Fruit fly (Drosophila melanogaster) whole organism, embryonic: Measurements from ENCODE around the gene MEP-1.

Experiments
- Antp ChIP-seq: fragments of 200-800 bp; sonication (Bioruptor generic); optimal IDR thresholded peaks from 3 replicates; lab custom pipeline; 2016; ENCODE audit warnings: missing biosample characterization, missing genetic modification characterization
- CG11085 ChIP-seq: fragments of 200-800 bp; sonication (Bioruptor generic); IDR thresholded peaks from 2 replicates; pipeline ENCODE4 v1.3.6; 2022; ENCODE audit warnings: missing biosample characterization, missing genetic modification characterization
- CG12391 ChIP-seq: fragments of 200-800 bp; sonication (Bioruptor generic); optimal IDR thresholded peaks from 3 replicates; lab custom pipeline; 2018; ENCODE audit warnings: missing biosample characterization, mild to moderate bottlenecking, missing genetic modification characterization, moderate library complexity
- CG15073 ChIP-seq: fragments of 200-800 bp; sonication (Bioruptor generic); optimal IDR thresholded peaks from 2 replicates; lab custom pipeline; 2016; ENCODE audit warnings: missing biosample characterization, missing genetic modification characterization
- CG17912 ChIP-seq: fragments of 200-800 bp; sonication (Bioruptor generic); optimal IDR thresholded peaks from 2 replicates; lab custom pipeline; 2018; ENCODE audit warnings: missing biosample characterization, mild to moderate bottlenecking, missing genetic modification characterization
- CG18262 ChIP-seq: fragments of 200-800 bp; optimal IDR thresholded peaks from 3 replicates; lab custom pipeline; 2019; ENCODE audit warnings: missing biosample characterization, mild to moderate bottlenecking, missing genetic modification characterization, moderate library complexity
- CG33557 ChIP-seq: fragments of 200-800 bp; sonication (Bioruptor generic); optimal IDR thresholded peaks from 2 replicates; lab custom pipeline; 2019; ENCODE audit warnings: missing biosample characterization, mild to moderate bottlenecking, missing genetic modification characterization, moderate library complexity
- CG34224 ChIP-seq: fragments of 200-800 bp; sonication (Bioruptor generic); IDR thresholded peaks from 3 replicates; pipeline ENCODE4 v1.3.6; 2022; ENCODE audit warnings: missing biosample characterization, missing genetic modification characterization; ENCODE audit not compliant: partially characterized antibody
- CG4424 ChIP-seq: fragments of 200-800 bp; sonication (Bioruptor generic); optimal IDR thresholded peaks from 3 replicates; lab custom pipeline; 2016; ENCODE audit warnings: missing biosample characterization, missing genetic modification characterization
- CG4707 ChIP-seq: fragments of 200-800 bp; sonication (Bioruptor generic); optimal IDR thresholded peaks from 2 replicates; lab custom pipeline; 2018; ENCODE audit warnings: missing biosample characterization, mild to moderate bottlenecking, missing genetic modification characterization, moderate library complexity
- CG5180 ChIP-seq: fragments of 200-800 bp; sonication (Bioruptor generic); optimal IDR thresholded peaks from 3 replicates; lab custom pipeline; 2017; ENCODE audit warnings: missing biosample characterization, missing genetic modification characterization, mild to moderate bottlenecking, moderate library complexity, missing genetic modification reagents
- CG5245 ChIP-seq: fragments of 200-800 bp; sonication (Bioruptor generic); optimal IDR thresholded peaks from 3 replicates; lab custom pipeline; 2016; ENCODE audit warnings: missing biosample characterization, missing genetic modification characterization
- CG6791 ChIP-seq: fragments of 200-800 bp; sonication (Bioruptor generic); IDR thresholded peaks from 3 replicates; pipeline ENCODE4 v1.3.6; 2022; ENCODE audit warnings: missing biosample characterization, missing genetic modification characterization; ENCODE audit not compliant: partially characterized antibody
- CG7928 ChIP-seq: fragments of 200-800 bp; sonication (Bioruptor generic); optimal IDR thresholded peaks from 2 replicates; lab custom pipeline; 2017; ENCODE audit warnings: missing biosample characterization, mild to moderate bottlenecking, missing genetic modification characterization
- CG8089 ChIP-seq: fragments of 200-800 bp; sonication (Bioruptor generic); optimal IDR thresholded peaks from 3 replicates; lab custom pipeline; 2016; ENCODE audit warnings: missing biosample characterization, missing genetic modification characterization
- CG8924 ChIP-seq: fragments of 200-800 bp; optimal IDR thresholded peaks from 3 replicates; lab custom pipeline; 2019; ENCODE audit warnings: missing biosample characterization, mild to moderate bottlenecking, missing genetic modification characterization, moderate library complexity
- CG8944 ChIP-seq: fragments of 200-800 bp; sonication (Bioruptor generic); optimal IDR thresholded peaks from 3 replicates; lab custom pipeline; 2016; ENCODE audit warnings: missing biosample characterization, missing genetic modification characterization
- Dek ChIP-seq: fragments of 200-800 bp; sonication (Bioruptor generic); optimal IDR thresholded peaks from 3 replicates; lab custom pipeline; 2019; ENCODE audit warnings: missing biosample characterization, mild to moderate bottlenecking, missing genetic modification characterization, moderate library complexity
- Dref ChIP-seq: fragments of 200-800 bp; sonication (Bioruptor generic); IDR thresholded peaks from 2 replicates; pipeline ENCODE4 v1.3.6; 2022; ENCODE audit warnings: missing biosample characterization, missing genetic modification characterization
- Hand ChIP-seq: fragments of 200-800 bp; sonication (Bioruptor generic); optimal IDR thresholded peaks from 2 replicates; lab custom pipeline; 2017; ENCODE audit warnings: mild to moderate bottlenecking, missing biosample characterization, missing genetic modification reagents, missing genetic modification characterization
- Lhr ChIP-seq: fragments of 200-800 bp; sonication (Bioruptor generic); optimal IDR thresholded peaks from 3 replicates; lab custom pipeline; 2017; ENCODE audit warnings: mild to moderate bottlenecking, missing biosample characterization, missing genetic modification reagents, missing genetic modification characterization
- MTF-1 ChIP-seq: fragments of 200-800 bp; sonication (Bioruptor generic); optimal IDR thresholded peaks from 2 replicates; lab custom pipeline; 2018; ENCODE audit warnings: missing biosample characterization, mild to moderate bottlenecking, missing genetic modification characterization, borderline replicate concordance
- Myb ChIP-seq: fragments of 200-800 bp; sonication (Bioruptor generic); optimal IDR thresholded peaks from 2 replicates; lab custom pipeline; 2016; ENCODE audit warnings: missing biosample characterization, missing genetic modification characterization
- Pdp1 ChIP-seq, 2 experiments: fragments of 200-800 bp; sonication (Bioruptor generic); optimal IDR thresholded peaks; 3 replicates each; lab custom pipeline; 2016; ENCODE audit warnings: missing biosample characterization in 2 of 2, missing genetic modification characterization in 2 of 2, mild to moderate bottlenecking in 1 of 2, moderate library complexity in 1 of 2
- Sin3A ChIP-seq: fragments of >200 bp; optimal IDR thresholded peaks from 2 replicates; lab custom pipeline; 2018
- Sry-δ ChIP-seq: fragments of 200-800 bp; sonication (Bioruptor generic); optimal IDR thresholded peaks from 2 replicates; lab custom pipeline; 2016; ENCODE audit warnings: missing biosample characterization, missing genetic modification characterization
- Xbp1 ChIP-seq: fragments of 200-800 bp; sonication (Bioruptor generic); optimal IDR thresholded peaks from 3 replicates; lab custom pipeline; 2016; ENCODE audit warnings: missing biosample characterization, mild to moderate bottlenecking, missing genetic modification characterization
- YL-1 ChIP-seq: fragments of 200-800 bp; sonication (Bioruptor generic); optimal IDR thresholded peaks from 3 replicates; lab custom pipeline; 2017; ENCODE audit warnings: missing biosample characterization, mild to moderate bottlenecking, missing genetic modification characterization
- ab ChIP-seq: fragments of 200-800 bp; sonication (Bioruptor generic); optimal IDR thresholded peaks from 2 replicates; lab custom pipeline; 2016; ENCODE audit warnings: missing biosample characterization, missing genetic modification characterization
- al ChIP-seq: fragments of 200-800 bp; sonication (Bioruptor generic); IDR thresholded peaks from 2 replicates; pipeline ENCODE4 v1.3.6; 2022; ENCODE audit warnings: missing biosample characterization, missing genetic modification characterization
- bbx ChIP-seq: fragments of 200-800 bp; sonication (Bioruptor generic); IDR thresholded peaks from 2 replicates; pipeline ENCODE4 v1.3.6; 2022; ENCODE audit warnings: missing biosample characterization, missing genetic modification characterization; ENCODE audit not compliant: partially characterized antibody
- chm ChIP-seq: fragments of 200-800 bp; sonication (Bioruptor generic); IDR thresholded peaks from 2 replicates; pipeline ENCODE4 v1.3.6; 2022; ENCODE audit warnings: missing biosample characterization, missing genetic modification characterization
- crp ChIP-seq, 2 experiments: fragments of 200-800 bp; sonication (Bioruptor generic); optimal IDR thresholded peaks; 2 replicates in 1 of 2; 3 replicates in 1 of 2; lab custom pipeline; 2017; ENCODE audit warnings: missing biosample characterization in 2 of 2, missing genetic modification characterization in 2 of 2, mild to moderate bottlenecking in 1 of 2, moderate library complexity in 1 of 2
- da ChIP-seq: fragments of 200-800 bp; sonication (Bioruptor generic); optimal IDR thresholded peaks from 2 replicates; lab custom pipeline; 2016; ENCODE audit warnings: missing biosample characterization, missing genetic modification characterization
- dan ChIP-seq: fragments of 200-800 bp; sonication (Bioruptor generic); IDR thresholded peaks from 2 replicates; pipeline ENCODE4 v1.3.6; 2022; ENCODE audit warnings: missing biosample characterization, missing genetic modification characterization
- fd102C ChIP-seq: fragments of 200-800 bp; sonication (Bioruptor generic); optimal IDR thresholded peaks from 2 replicates; lab custom pipeline; 2018; ENCODE audit warnings: missing biosample characterization, mild to moderate bottlenecking, missing genetic modification characterization, moderate library complexity
- gcm ChIP-seq: fragments of 200-800 bp; sonication (Bioruptor generic); optimal IDR thresholded peaks from 2 replicates; lab custom pipeline; 2019; ENCODE audit warnings: missing biosample characterization, mild to moderate bottlenecking, missing genetic modification characterization, moderate library complexity
- grn ChIP-seq: fragments of 200-800 bp; sonication (Bioruptor generic); optimal IDR thresholded peaks from 3 replicates; lab custom pipeline; 2017; ENCODE audit warnings: missing biosample characterization, missing genetic modification characterization
- h ChIP-seq: fragments of >200 bp; optimal IDR thresholded peaks from 2 replicates; lab custom pipeline; 2017
- inv ChIP-seq: fragments of 200-800 bp; sonication (Bioruptor generic); IDR thresholded peaks from 2 replicates; pipeline ENCODE4 v1.3.6; 2022; ENCODE audit warnings: missing biosample characterization, missing genetic modification characterization; ENCODE audit not compliant: partially characterized antibody
- lbe ChIP-seq: fragments of 200-800 bp; sonication (Bioruptor generic); optimal IDR thresholded peaks from 2 replicates; lab custom pipeline; 2016; ENCODE audit warnings: missing biosample characterization, mild to moderate bottlenecking, missing genetic modification characterization
- nerfin-2 ChIP-seq: fragments of 200-800 bp; sonication (Bioruptor generic); IDR thresholded peaks from 2 replicates; pipeline ENCODE4 v1.3.6; 2022; ENCODE audit warnings: missing biosample characterization, missing genetic modification characterization; ENCODE audit not compliant: partially characterized antibody
- pan ChIP-seq, 4 experiments: fragments of >200 bp in 3 of 4; fragments of 200-800 bp in 1 of 4; sonication (Bioruptor generic) in 1 of 4; optimal IDR thresholded peaks in 3 of 4; IDR thresholded peaks in 1 of 4; 2 replicates each; pipeline versions ENCODE4 v1.3.6 to Lab custom; 2017 to 2022; ENCODE audit warnings: missing biosample characterization in 2 of 4, missing genetic modification characterization in 2 of 4, mixed read lengths in 1 of 4
- pzg ChIP-seq: fragments of 200-800 bp; sonication (Bioruptor generic); optimal IDR thresholded peaks from 3 replicates; lab custom pipeline; 2018; ENCODE audit warnings: missing biosample characterization, mild to moderate bottlenecking, missing genetic modification characterization, moderate library complexity
- row ChIP-seq: fragments of 200-800 bp; sonication (Bioruptor generic); IDR thresholded peaks from 3 replicates; pipeline ENCODE4 v1.3.6; 2022; ENCODE audit warnings: missing biosample characterization, missing genetic modification characterization
- sens ChIP-seq: fragments of 200-800 bp; sonication (Bioruptor generic); peaks from one replicate; lab custom pipeline; 2016; ENCODE audit warnings: missing biosample characterization, missing genetic modification characterization
- slbo ChIP-seq: fragments of 200-800 bp; sonication (Bioruptor generic); IDR thresholded peaks from 2 replicates; pipeline ENCODE4 v1.3.6; 2022; ENCODE audit warnings: missing biosample characterization, missing genetic modification characterization
- stwl ChIP-seq: fragments of 200-800 bp; sonication (Bioruptor generic); optimal IDR thresholded peaks from 3 replicates; lab custom pipeline; 2018; ENCODE audit warnings: missing biosample characterization, mild to moderate bottlenecking, missing genetic modification characterization, moderate library complexity
- trh ChIP-seq: fragments of 200-800 bp; sonication (Bioruptor generic); optimal IDR thresholded peaks from 2 replicates; lab custom pipeline; 2016; ENCODE audit warnings: missing biosample characterization, missing genetic modification characterization
- vnd ChIP-seq: fragments of 200-800 bp; sonication (Bioruptor generic); IDR thresholded peaks from 3 replicates; pipeline ENCODE4 v1.3.6; 2022; ENCODE audit warnings: missing biosample characterization, missing genetic modification characterization; ENCODE audit not compliant: partially characterized antibody

MEP-1 gene

DNA sequence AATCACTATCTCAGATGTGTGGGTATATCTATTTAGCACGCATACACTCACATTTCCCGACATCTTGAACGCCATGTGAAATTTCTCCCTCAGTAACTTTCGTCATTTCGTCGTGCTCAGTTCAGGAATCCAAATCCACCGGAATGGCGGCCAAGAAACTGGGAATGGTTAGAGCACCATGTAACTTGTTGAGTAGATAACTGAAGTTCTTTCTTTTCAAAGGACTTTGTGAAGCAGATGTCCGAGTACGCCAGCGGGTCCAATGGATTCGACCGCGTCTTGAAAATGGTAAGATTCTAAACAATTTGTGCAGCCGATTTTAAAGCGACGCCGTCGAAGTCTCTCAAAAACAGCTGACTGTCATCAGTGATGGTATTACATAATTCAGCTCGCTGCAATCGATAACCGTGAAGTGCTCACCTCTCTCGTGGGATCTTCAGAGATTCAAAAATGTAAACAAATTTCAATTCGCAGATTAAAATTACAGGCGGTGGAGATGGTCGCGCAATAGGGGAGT is 32.2 kb upstream of the MEP-1 start, which contains the start of the genes CG16985 and CG12182 (continued):
- no peak for TF ChIP-seq Hand (GFP tag; lab: Kevin White, UChicago)
- TF ChIP-seq CG4424 (GFP tag; lab: Kevin White, UChicago): no peak
- TF ChIP-seq gcm (GFP tag; lab: Kevin White, UChicago): no peak
- no peak for TF ChIP-seq Lhr (GFP tag; lab: Kevin White, UChicago)
- TF ChIP-seq Xbp1 (GFP tag; lab: Kevin White, UChicago): no peak
- no peak for TF ChIP-seq ab (GFP tag; lab: Kevin White, UChicago)
- no peak for TF ChIP-seq CG8944 (GFP tag; lab: Kevin White, UChicago)
- no peak for TF ChIP-seq da (GFP tag; lab: Kevin White, UChicago)
- no peak for TF ChIP-seq CG33557 (GFP tag; lab: Kevin White, UChicago)
- no peak for TF ChIP-seq chm (GFP tag; lab: Robert Waterston, UW)
- peak in 1 of 2 experiments; percentile 99 for TF ChIP-seq Pdp1 (GFP tag; optimal IDR thresholded peaks at IDR 0.05; lab: Kevin White, UChicago)
- TF ChIP-seq YL-1: peak; percentile 10
- TF ChIP-seq CG8089: no peak
- peak; percentile 33; the same call in 1 of the 3 replicates for TF ChIP-seq CG6791 (GFP tag; lab: Robert Waterston, UW)
- no peak for TF ChIP-seq fd102C
- no peak for TF ChIP-seq h (lab: Kevin White, UChicago)
- TF ChIP-seq Myb (GFP tag; lab: Kevin White, UChicago): peak; percentile 78
- TF ChIP-seq Sin3A (lab: Kevin White, UChicago): peak; percentile 21
- peak; percentile 47; the same call in 2 of the 3 replicates for TF ChIP-seq row
- TF ChIP-seq grn: no peak
- TF ChIP-seq inv: no peak
- TF ChIP-seq CG34224 (GFP tag; lab: Robert Waterston, UW): peak; percentile 29; the same call in 2 of the 3 replicates
- 0 out of 2 replicates have a peak, but pooled peaks have one; percentile 31 for TF ChIP-seq slbo (GFP tag; lab: Robert Waterston, UW)
- peak; percentile 41 for TF ChIP-seq pzg (GFP tag; lab: Kevin White, UChicago)
- TF ChIP-seq crp (GFP tag; optimal IDR thresholded peaks at IDR 0.05; lab: Kevin White, UChicago): peak; percentile 1 to 86
- no peak for TF ChIP-seq CG7928 (GFP tag; lab: Kevin White, UChicago)
- peak; percentile 25 for TF ChIP-seq sens (GFP tag; lab: Kevin White, UChicago)
- peak; percentile 5 for TF ChIP-seq CG12391 (tag; lab: Kevin White, UChicago)
- no peak for TF ChIP-seq pan (optimal IDR thresholded peaks at IDR 0.05; lab: Kevin White, UChicago)
- no peak for TF ChIP-seq pan (GFP tag; optimal IDR thresholded peaks at IDR 0.05 in 1 of 2, IDR thresholded peaks at IDR 0.05 in 1 of 2)
- TF ChIP-seq CG5245: no peak
- peak; percentile 84 for TF ChIP-seq Sry-δ (GFP tag; lab: Kevin White, UChicago)
- TF ChIP-seq al (GFP tag; lab: Robert Waterston, UW): no peak
- no peak for TF ChIP-seq CG18262 (tag; lab: Kevin White, UChicago)
- no peak for TF ChIP-seq CG11085
- TF ChIP-seq Dref: peak; percentile 74
- TF ChIP-seq Antp (GFP tag; lab: Kevin White, UChicago): no peak
- peak; percentile 29; the same call in 1 of the 2 replicates for TF ChIP-seq nerfin-2 (GFP tag; lab: Robert Waterston, UW)
- no peak for TF ChIP-seq MTF-1 (GFP tag; lab: Kevin White, UChicago)
- 0 out of 3 replicates have a peak, but pooled peaks have one; percentile 20 for TF ChIP-seq vnd (GFP tag; lab: Robert Waterston, UW)

DNA sequence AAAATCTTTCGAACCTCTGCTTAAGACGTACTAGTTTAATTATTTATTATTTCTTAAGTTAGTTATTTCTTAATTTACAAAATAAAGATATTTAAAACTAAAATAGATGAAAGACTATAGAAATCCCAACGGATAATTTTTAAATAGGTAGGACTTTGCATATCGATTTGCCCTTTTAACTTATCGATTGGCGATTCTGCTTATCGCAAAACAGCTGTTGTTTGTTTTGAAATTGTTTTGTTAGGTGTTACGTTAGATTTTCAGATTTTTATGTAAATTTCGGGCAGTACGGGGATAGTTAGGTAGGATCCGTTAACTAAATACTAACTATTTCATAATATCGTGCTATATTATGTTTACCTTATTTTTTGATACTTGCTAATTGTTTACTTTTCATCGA is 31.4 kb upstream of the MEP-1 start, which contains the start of gene CG16986:
CG16986 (plus strand) TSS at position 188 of the 400 bp plus-strand sequence.
- no peak for TF ChIP-seq CG17912
- no peak for TF ChIP-seq Dek (tag; lab: Kevin White, UChicago)
- TF ChIP-seq bbx (GFP tag; lab: Robert Waterston, UW): 0 out of 2 replicates have a peak, but pooled peaks have one; percentile 49
- no peak for TF ChIP-seq lbe (GFP tag; lab: Kevin White, UChicago)
- no peak for TF ChIP-seq trh (GFP tag; lab: Kevin White, UChicago)
- TF ChIP-seq CG15073: no peak
- no peak for TF ChIP-seq CG5180
- peak; percentile 14 for TF ChIP-seq stwl (tag; lab: Kevin White, UChicago)
- TF ChIP-seq CG4707 (GFP tag; lab: Kevin White, UChicago): no peak
- peak; percentile 65 for TF ChIP-seq Dref
- TF ChIP-seq Myb (GFP tag; lab: Kevin White, UChicago): peak; percentile 38
- no peak for TF ChIP-seq dan (GFP tag; lab: Robert Waterston, UW)
- no peak for TF ChIP-seq CG8924 (tag; lab: Kevin White, UChicago)
